Fruit fly (Drosophila melanogaster) whole organism, embryonic: ENCODE results near the gene CG32647.

Source experiments
- Abd-B ChIP-seq: fragments of 200-800 bp; sonication (Bioruptor generic); optimal IDR thresholded peaks from 2 replicates; lab custom pipeline; 2018; ENCODE audit warnings: missing biosample characterization, mild to moderate bottlenecking, missing genetic modification characterization, moderate library complexity
- CG10431 ChIP-seq: fragments of 200-800 bp; sonication (Bioruptor generic); optimal IDR thresholded peaks from 3 replicates; lab custom pipeline; 2018; ENCODE audit warnings: missing biosample characterization, mild to moderate bottlenecking, missing genetic modification characterization
- CG11093 ChIP-seq: fragments of 200-800 bp; sonication (Bioruptor generic); IDR thresholded peaks from 3 replicates; pipeline ENCODE4 v1.3.6; 2022; ENCODE audit warnings: missing biosample characterization, missing genetic modification characterization
- CG11398 ChIP-seq: fragments of 200-800 bp; sonication (Bioruptor generic); optimal IDR thresholded peaks from 2 replicates; lab custom pipeline; 2016; ENCODE audit warnings: missing biosample characterization, missing genetic modification characterization
- CG11504 ChIP-seq: fragments of 200-800 bp; sonication (Bioruptor generic); optimal IDR thresholded peaks from 3 replicates; lab custom pipeline; 2019; ENCODE audit warnings: missing biosample characterization, mild to moderate bottlenecking, missing genetic modification characterization, moderate library complexity
- CG11560 ChIP-seq: fragments of 200-800 bp; sonication (Bioruptor generic); IDR thresholded peaks from 3 replicates; pipeline ENCODE4 v1.3.6; 2022; ENCODE audit warnings: missing biosample characterization, missing genetic modification characterization
- CG12236 ChIP-seq: fragments of 200-800 bp; sonication (Bioruptor generic); optimal IDR thresholded peaks from 2 replicates; lab custom pipeline; 2016; ENCODE audit warnings: missing biosample characterization, missing genetic modification characterization
- CG13296 ChIP-seq: fragments of 200-800 bp; sonication (Bioruptor generic); optimal IDR thresholded peaks from 3 replicates; lab custom pipeline; 2018; ENCODE audit warnings: missing biosample characterization, mild to moderate bottlenecking, missing genetic modification characterization
- CG16779 ChIP-seq: fragments of 200-800 bp; sonication (Bioruptor generic); IDR thresholded peaks from 2 replicates; pipeline ENCODE4 v1.3.6; 2022; ENCODE audit warnings: missing biosample characterization, missing genetic modification characterization
- CG17802 ChIP-seq: fragments of 200-800 bp; sonication (Bioruptor generic); optimal IDR thresholded peaks from 2 replicates; lab custom pipeline; 2018; ENCODE audit warnings: missing biosample characterization, mild to moderate bottlenecking, missing genetic modification characterization, moderate library complexity
- CG17829 ChIP-seq: fragments of 200-800 bp; optimal IDR thresholded peaks from 2 replicates; lab custom pipeline; 2019; ENCODE audit warnings: missing biosample characterization, mild to moderate bottlenecking, missing genetic modification characterization, moderate library complexity
- CG17912 ChIP-seq: fragments of 200-800 bp; sonication (Bioruptor generic); optimal IDR thresholded peaks from 2 replicates; lab custom pipeline; 2018; ENCODE audit warnings: missing biosample characterization, mild to moderate bottlenecking, missing genetic modification characterization
- CG18011 ChIP-seq: fragments of 200-800 bp; sonication (Bioruptor generic); optimal IDR thresholded peaks from 2 replicates; lab custom pipeline; 2017; ENCODE audit warnings: missing biosample characterization, missing genetic modification characterization, mild to moderate bottlenecking, moderate library complexity, missing genotype
- CG18764 ChIP-seq: fragments of 200-800 bp; sonication (Bioruptor generic); optimal IDR thresholded peaks from 3 replicates; lab custom pipeline; 2016; ENCODE audit warnings: missing biosample characterization, missing genetic modification characterization
- CG30403 ChIP-seq: fragments of 200-800 bp; sonication (Bioruptor generic); optimal IDR thresholded peaks from 3 replicates; lab custom pipeline; 2016; ENCODE audit warnings: missing biosample characterization, missing genetic modification characterization
- CG7786 ChIP-seq: fragments of 200-800 bp; sonication (Bioruptor generic); optimal IDR thresholded peaks from 2 replicates; lab custom pipeline; 2016; ENCODE audit warnings: missing biosample characterization, missing genetic modification characterization
- CG9437 ChIP-seq: fragments of 200-800 bp; sonication (Bioruptor generic); optimal IDR thresholded peaks from 2 replicates; lab custom pipeline; 2018; ENCODE audit warnings: missing biosample characterization, mild to moderate bottlenecking, missing genetic modification characterization
- D19B ChIP-seq: fragments of 200-800 bp; sonication (Bioruptor generic); optimal IDR thresholded peaks from 2 replicates; lab custom pipeline; 2017; ENCODE audit warnings: missing biosample characterization, mild to moderate bottlenecking, missing genetic modification characterization
- Dek ChIP-seq: fragments of 200-800 bp; sonication (Bioruptor generic); optimal IDR thresholded peaks from 3 replicates; lab custom pipeline; 2019; ENCODE audit warnings: missing biosample characterization, mild to moderate bottlenecking, missing genetic modification characterization, moderate library complexity
- Dip2 ChIP-seq: fragments of 200-800 bp; sonication (Bioruptor generic); IDR thresholded peaks from 2 replicates; pipeline ENCODE4 v1.3.6; 2022; ENCODE audit warnings: missing biosample characterization, missing genetic modification characterization
- Dref ChIP-seq: fragments of 200-800 bp; sonication (Bioruptor generic); IDR thresholded peaks from 2 replicates; pipeline ENCODE4 v1.3.6; 2022; ENCODE audit warnings: missing biosample characterization, missing genetic modification characterization
- Hey ChIP-seq: fragments of 200-800 bp; sonication (Bioruptor generic); optimal IDR thresholded peaks from 3 replicates; lab custom pipeline; 2018; ENCODE audit warnings: missing biosample characterization, mild to moderate bottlenecking, missing genetic modification characterization
- Mes4 ChIP-seq: fragments of 200-800 bp; sonication (Bioruptor generic); optimal IDR thresholded peaks from 2 replicates; lab custom pipeline; 2016; ENCODE audit warnings: missing biosample characterization, missing genetic modification characterization
- Myb ChIP-seq: fragments of 200-800 bp; sonication (Bioruptor generic); optimal IDR thresholded peaks from 2 replicates; lab custom pipeline; 2016; ENCODE audit warnings: missing biosample characterization, missing genetic modification characterization
- NFAT ChIP-seq: fragments of 200-800 bp; sonication (Bioruptor generic); IDR thresholded peaks from 2 replicates; pipeline ENCODE4 v1.3.6; 2022; ENCODE audit warnings: missing biosample characterization, missing genetic modification characterization
- Nf-YB ChIP-seq: fragments of 200-800 bp; sonication (Bioruptor generic); optimal IDR thresholded peaks from 3 replicates; lab custom pipeline; 2019; ENCODE audit warnings: missing biosample characterization, mild to moderate bottlenecking, missing genetic modification characterization, moderate library complexity
- Oli ChIP-seq: fragments of 200-800 bp; sonication (Bioruptor generic); optimal IDR thresholded peaks from 2 replicates; lab custom pipeline; 2018; ENCODE audit warnings: missing biosample characterization, mild to moderate bottlenecking, missing genetic modification characterization, moderate library complexity
- Pdp1 ChIP-seq, 2 experiments: fragments of 200-800 bp; sonication (Bioruptor generic); optimal IDR thresholded peaks; 3 replicates each; lab custom pipeline; 2016; ENCODE audit warnings: missing biosample characterization in 2 of 2, missing genetic modification characterization in 2 of 2, mild to moderate bottlenecking in 1 of 2, moderate library complexity in 1 of 2
- Ravus ChIP-seq: fragments of 200-800 bp; sonication (Bioruptor generic); IDR thresholded peaks from 2 replicates; pipeline ENCODE4 v1.3.6; 2022; ENCODE audit warnings: missing biosample characterization, missing genetic modification characterization
- Rfx ChIP-seq: fragments of 200-800 bp; sonication (Bioruptor generic); IDR thresholded peaks from 2 replicates; pipeline ENCODE4 v1.3.6; 2022; ENCODE audit warnings: missing biosample characterization, missing genetic modification characterization
- Xrp1 ChIP-seq: fragments of 200-800 bp; sonication (Bioruptor generic); IDR thresholded peaks from 2 replicates; pipeline ENCODE4 v1.3.6; 2022; ENCODE audit warnings: missing biosample characterization, missing genetic modification characterization
- bowl ChIP-seq: fragments of 200-800 bp; sonication (Bioruptor generic); IDR thresholded peaks from 2 replicates; pipeline ENCODE4 v1.3.6; 2022; ENCODE audit warnings: missing biosample characterization, missing genetic modification characterization
- caup ChIP-seq: fragments of 200-800 bp; sonication (Bioruptor generic); optimal IDR thresholded peaks from 3 replicates; lab custom pipeline; 2017; ENCODE audit warnings: missing biosample characterization, mild to moderate bottlenecking, missing genetic modification characterization, moderate library complexity; ENCODE audit not compliant: severe bottlenecking
- chif ChIP-seq, 2 experiments: fragments of 200-800 bp; sonication (Bioruptor generic); optimal IDR thresholded peaks; 3 replicates each; lab custom pipeline; 2016; ENCODE audit warnings: missing biosample characterization in 2 of 2, missing genetic modification characterization in 2 of 2
- chm ChIP-seq: fragments of 200-800 bp; sonication (Bioruptor generic); IDR thresholded peaks from 2 replicates; pipeline ENCODE4 v1.3.6; 2022; ENCODE audit warnings: missing biosample characterization, missing genetic modification characterization
- crc ChIP-seq: fragments of 200-800 bp; sonication (Bioruptor generic); optimal IDR thresholded peaks from 2 replicates; lab custom pipeline; 2016; ENCODE audit warnings: missing biosample characterization, missing genetic modification characterization
- eve ChIP-seq, 2 experiments: fragments of >200 bp; optimal IDR thresholded peaks; 2 replicates each; lab custom pipeline; 2017; ENCODE audit warnings: missing biosample characterization in 2 of 2, missing genetic modification characterization in 2 of 2
- hbn ChIP-seq: fragments of 200-800 bp; sonication (Bioruptor generic); IDR thresholded peaks from 2 replicates; pipeline ENCODE4 v1.3.6; 2022; ENCODE audit warnings: missing biosample characterization, missing genetic modification characterization; ENCODE audit not compliant: partially characterized antibody
- insv ChIP-seq, 2 experiments: fragments of 200-800 bp; sonication (Bioruptor generic); optimal IDR thresholded peaks; 3 replicates each; lab custom pipeline; 2016 to 2018; ENCODE audit warnings: missing biosample characterization in 2 of 2, missing genetic modification characterization in 2 of 2
- jumu ChIP-seq: fragments of 200-800 bp; sonication (Bioruptor generic); optimal IDR thresholded peaks from 3 replicates; lab custom pipeline; 2016; ENCODE audit warnings: missing biosample characterization, missing genetic modification characterization
- lola ChIP-seq, 3 experiments: fragments of >200 bp in 2 of 3; fragments of 200-800 bp in 1 of 3; sonication (Bioruptor generic) in 1 of 3; optimal IDR thresholded peaks; 2 replicates each; lab custom pipeline; 2017 to 2019; ENCODE audit warnings: missing biosample characterization in 3 of 3, missing genetic modification characterization in 3 of 3, mild to moderate bottlenecking in 1 of 3, moderate library complexity in 1 of 3
- nerfin-2 ChIP-seq: fragments of 200-800 bp; sonication (Bioruptor generic); IDR thresholded peaks from 2 replicates; pipeline ENCODE4 v1.3.6; 2022; ENCODE audit warnings: missing biosample characterization, missing genetic modification characterization; ENCODE audit not compliant: partially characterized antibody
- ranshi ChIP-seq: fragments of 200-800 bp; sonication (Bioruptor generic); IDR thresholded peaks from 2 replicates; pipeline ENCODE4 v1.3.6; 2022; ENCODE audit warnings: missing biosample characterization, missing genetic modification characterization
- trem ChIP-seq: fragments of 200-800 bp; optimal IDR thresholded peaks from 3 replicates; lab custom pipeline; 2019; ENCODE audit warnings: missing biosample characterization, mild to moderate bottlenecking, missing genetic modification characterization, moderate library complexity
- tup ChIP-seq: fragments of 200-800 bp; sonication (Bioruptor generic); optimal IDR thresholded peaks from 2 replicates; lab custom pipeline; 2016; ENCODE audit warnings: missing biosample characterization, mild to moderate bottlenecking, missing genetic modification characterization, moderate library complexity
- unc-4 ChIP-seq: fragments of 200-800 bp; sonication (Bioruptor generic); IDR thresholded peaks from 2 replicates; pipeline ENCODE4 v1.3.6; 2022; ENCODE audit warnings: missing biosample characterization, missing genetic modification characterization; ENCODE audit not compliant: partially characterized antibody
- z ChIP-seq: fragments of 200-800 bp; sonication (Bioruptor generic); IDR thresholded peaks from 3 replicates; pipeline ENCODE4 v1.3.6; 2022; ENCODE audit warnings: missing biosample characterization, missing genetic modification characterization
- zfh1 ChIP-seq: fragments of 200-800 bp; sonication (Bioruptor generic); IDR thresholded peaks from 3 replicates; pipeline ENCODE4 v1.3.6; 2022; ENCODE audit warnings: missing biosample characterization, missing genetic modification characterization

Gene CG32647

dm6 chrX:12755600-12756373 lies 29.0 kb downstream of the CG32647 start (continued):
- TF ChIP-seq CG30403 (GFP tag; lab: Kevin White, UChicago): peak; percentile 83
- no peak for TF ChIP-seq CG17802 (tag; lab: Kevin White, UChicago)
- TF ChIP-seq hbn (GFP tag; lab: Robert Waterston, UW): no peak
- TF ChIP-seq lola (GFP tag; optimal IDR thresholded peaks at IDR 0.05; lab: Kevin White, UChicago): peak in 1 of 3 experiments; percentile 41
- TF ChIP-seq CG11560 (tag; lab: Robert Waterston, UW): peak; percentile 70; the same call in 2 of the 3 replicates
- peak; percentile 82 for TF ChIP-seq NFAT
- TF ChIP-seq CG17829 (tag; lab: Kevin White, UChicago): peak; percentile 56
- TF ChIP-seq CG16779 (GFP tag; lab: Robert Waterston, UW): peak; percentile 51; the same call in 1 of the 2 replicates
- TF ChIP-seq Hey (tag; lab: Kevin White, UChicago): no peak
- TF ChIP-seq Dref: no peak
- TF ChIP-seq eve (GFP tag; optimal IDR thresholded peaks at IDR 0.05; lab: Kevin White, UChicago): peak in 1 of 2 experiments; percentile 29
- peak; percentile 66 for TF ChIP-seq Nf-YB (GFP tag; lab: Kevin White, UChicago)
- TF ChIP-seq z (GFP tag; lab: Robert Waterston, UW): no peak
- TF ChIP-seq bowl (GFP tag; lab: Robert Waterston, UW): no peak
- TF ChIP-seq Abd-B: peak; percentile 79
- TF ChIP-seq CG11398 (GFP tag; lab: Kevin White, UChicago): no peak
- TF ChIP-seq CG17912 (GFP tag; lab: Kevin White, UChicago): no peak
- peak; percentile 21 for TF ChIP-seq jumu (GFP tag; lab: Kevin White, UChicago)
- TF ChIP-seq Dek (tag; lab: Kevin White, UChicago): peak; percentile 77
- no peak for TF ChIP-seq Dip2
- TF ChIP-seq ranshi: peak; percentile 57; the same call in 1 of the 2 replicates
- peak; percentile 79 for TF ChIP-seq Oli (tag; lab: Kevin White, UChicago)
- TF ChIP-seq Xrp1 (GFP tag; lab: Robert Waterston, UW): peak; percentile 63; the same call in 1 of the 2 replicates
- peak; percentile 62; the same call in 2 of the 3 replicates for TF ChIP-seq zfh1 (GFP tag; lab: Robert Waterston, UW)
- TF ChIP-seq CG18011 (GFP tag; lab: Kevin White, UChicago): peak; percentile 24
- no peak for TF ChIP-seq trem (tag; lab: Kevin White, UChicago)
- peak; percentile 18 for TF ChIP-seq crc (GFP tag; lab: Kevin White, UChicago)
- peak; percentile 76 for TF ChIP-seq CG13296 (GFP tag; lab: Kevin White, UChicago)
- no peak for TF ChIP-seq CG12236 (GFP tag; lab: Kevin White, UChicago)
- no peak; the same call in 1 of the 2 replicates for TF ChIP-seq Ravus
- peak; percentile 75 for TF ChIP-seq CG7786 (GFP tag; lab: Kevin White, UChicago)
- peak; percentile 32 to 40 for TF ChIP-seq chif (GFP tag; optimal IDR thresholded peaks at IDR 0.05; lab: Kevin White, UChicago)
- peak; percentile 88 for TF ChIP-seq D19B (GFP tag; lab: Kevin White, UChicago)
- TF ChIP-seq CG11093 (GFP tag; lab: Robert Waterston, UW): peak; percentile 71; the same call in 2 of the 3 replicates
- no peak for TF ChIP-seq Mes4 (GFP tag; lab: Kevin White, UChicago)
- no peak for TF ChIP-seq insv (GFP tag; optimal IDR thresholded peaks at IDR 0.05; lab: Kevin White, UChicago)
- TF ChIP-seq chm: no peak
- peak; percentile 91 for TF ChIP-seq Rfx
- TF ChIP-seq CG11504 (tag; lab: Kevin White, UChicago): peak; percentile 86
- TF ChIP-seq tup (GFP tag; lab: Kevin White, UChicago): no peak
- peak; percentile 41 for TF ChIP-seq Myb (GFP tag; lab: Kevin White, UChicago)
- TF ChIP-seq CG18764: peak; percentile 8
- TF ChIP-seq caup (GFP tag; lab: Kevin White, UChicago): peak; percentile 63
- peak; percentile 83 for TF ChIP-seq CG9437 (GFP tag; lab: Kevin White, UChicago)
- TF ChIP-seq CG10431 (GFP tag; lab: Kevin White, UChicago): no peak
- TF ChIP-seq unc-4 (GFP tag; lab: Robert Waterston, UW): no peak
- TF ChIP-seq Pdp1 (GFP tag; optimal IDR thresholded peaks at IDR 0.05; lab: Kevin White, UChicago): peak; percentile 17 to 64
- no peak for TF ChIP-seq nerfin-2 (GFP tag; lab: Robert Waterston, UW)
